Worm (Caenorhabditis elegans) whole organism, L3 larva: ENCODE measurements around the gene clec-233.

Experiments
- R02D3.7 ChIP-seq: fragments of 150-350 bp; optimal IDR thresholded peaks from 2 replicates; lab custom pipeline; 2014; ENCODE audit warnings: missing biosample characterization, missing genetic modification characterization
- ZK546.5 ChIP-seq: sonication (generic microtip); optimal IDR thresholded peaks from 2 replicates; lab custom pipeline; 2017; ENCODE audit warnings: missing biosample characterization, missing genetic modification characterization
- ama-1 ChIP-seq: fragments of 150-350 bp; optimal IDR thresholded peaks from 2 replicates; lab custom pipeline; 2018
- ceh-9 ChIP-seq: sonication (generic microtip); optimal IDR thresholded peaks from 2 replicates; lab custom pipeline; 2018; ENCODE audit warnings: missing biosample characterization, missing genetic modification characterization
- daf-12 ChIP-seq: fragments of 150-350 bp; optimal IDR thresholded peaks from 2 replicates; lab custom pipeline; 2014; ENCODE audit warnings: missing biosample characterization, missing genetic modification reagents, missing genetic modification characterization
- egl-27 ChIP-seq: sonication (generic microtip); optimal IDR thresholded peaks from 4 replicates; lab custom pipeline; 2017; ENCODE audit warnings: missing biosample characterization, missing genetic modification reagents, missing genetic modification characterization
- elt-2 ChIP-seq: sonication (generic microtip); optimal IDR thresholded peaks from 2 replicates; lab custom pipeline; 2016; ENCODE audit warnings: missing genetic modification reagents, mild to moderate bottlenecking, missing genetic modification characterization, missing compliant biosample characterization
- elt-3 ChIP-seq, 3 experiments: fragments of 150-350 bp in 1 of 3; sonication (generic microtip) in 2 of 3; optimal IDR thresholded peaks; 2 replicates in 2 of 3; 4 replicates in 1 of 3; lab custom pipeline; 2014 to 2017; ENCODE audit warnings: missing biosample characterization in 3 of 3, missing genetic modification characterization in 3 of 3
- eor-1 ChIP-seq, 2 experiments: fragments of 150-350 bp; optimal IDR thresholded peaks; 2 replicates each; lab custom pipeline; 2014 to 2018; ENCODE audit warnings: missing biosample characterization in 2 of 2, missing genetic modification characterization in 2 of 2
- fkh-10 ChIP-seq: sonication (generic microtip); optimal IDR thresholded peaks from 2 replicates; lab custom pipeline; 2017; ENCODE audit warnings: missing biosample characterization, missing genetic modification reagents, missing genetic modification characterization
- fkh-2 ChIP-seq: fragments of 150-350 bp; optimal IDR thresholded peaks from 2 replicates; lab custom pipeline; 2014; ENCODE audit warnings: missing biosample characterization, missing genetic modification reagents, missing genetic modification characterization
- hmg-11 ChIP-seq: sonication (generic microtip); optimal IDR thresholded peaks from 2 replicates; lab custom pipeline; 2016; ENCODE audit warnings: missing genetic modification characterization, missing compliant biosample characterization
- jun-1 ChIP-seq: fragments of 150-350 bp; optimal IDR thresholded peaks from 2 replicates; lab custom pipeline; 2014; ENCODE audit warnings: missing biosample characterization, missing genetic modification reagents, missing genetic modification characterization
- lin-15B ChIP-seq: fragments of 150-350 bp; optimal IDR thresholded peaks from 2 replicates; lab custom pipeline; 2014; ENCODE audit warnings: missing biosample characterization, missing genetic modification characterization
- lin-39 ChIP-seq: fragments of 150-350 bp; optimal IDR thresholded peaks from 2 replicates; lab custom pipeline; 2018; ENCODE audit warnings: missing biosample characterization, missing genetic modification reagents, missing genetic modification characterization
- lsy-12 ChIP-seq: sonication (generic microtip); optimal IDR thresholded peaks from 2 replicates; lab custom pipeline; 2016; ENCODE audit warnings: mild to moderate bottlenecking, missing genetic modification characterization, missing compliant biosample characterization
- mdl-1 ChIP-seq: fragments of 150-350 bp; optimal IDR thresholded peaks from 2 replicates; lab custom pipeline; 2014; ENCODE audit warnings: missing biosample characterization, missing genetic modification characterization
- nfya-1 ChIP-seq: sonication (generic microtip); optimal IDR thresholded peaks from 2 replicates; lab custom pipeline; 2017; ENCODE audit warnings: missing genetic modification characterization, mild to moderate bottlenecking, missing compliant biosample characterization, antibody characterized with exemption, moderate library complexity; ENCODE audit not compliant: insufficient read depth
- nhr-11 ChIP-seq: fragments of 150-350 bp; optimal IDR thresholded peaks from 2 replicates; lab custom pipeline; 2014; ENCODE audit warnings: missing biosample characterization, missing genetic modification characterization
- nhr-12 ChIP-seq: fragments of 150-350 bp; optimal IDR thresholded peaks from 2 replicates; lab custom pipeline; 2014; ENCODE audit warnings: missing biosample characterization, missing genetic modification characterization
- nhr-237 ChIP-seq: fragments of 150-350 bp; optimal IDR thresholded peaks from 2 replicates; lab custom pipeline; 2014; ENCODE audit warnings: missing biosample characterization, missing genetic modification characterization
- nhr-25 ChIP-seq: sonication (generic microtip); optimal IDR thresholded peaks from 2 replicates; lab custom pipeline; 2017; ENCODE audit warnings: missing biosample characterization, missing genetic modification characterization
- nhr-43 ChIP-seq: sonication (generic microtip); optimal IDR thresholded peaks from 2 replicates; lab custom pipeline; 2016; ENCODE audit warnings: mild to moderate bottlenecking, missing genetic modification characterization, missing compliant biosample characterization; ENCODE audit not compliant: poor library complexity, severe bottlenecking
- nhr-76 ChIP-seq: fragments of 150-350 bp; sonication (generic microtip); optimal IDR thresholded peaks from 5 replicates; lab custom pipeline; 2014; ENCODE audit warnings: missing biosample characterization, missing genetic modification characterization
- pha-4 ChIP-seq: fragments of 150-350 bp; optimal IDR thresholded peaks from 2 replicates; lab custom pipeline; 2014; ENCODE audit warnings: missing biosample characterization, missing genetic modification reagents, missing genetic modification characterization
- sea-2 ChIP-seq: fragments of 150-350 bp; sonication (generic microtip); optimal IDR thresholded peaks from 4 replicates; lab custom pipeline; 2014; ENCODE audit warnings: missing biosample characterization, missing genetic modification reagents, missing genetic modification characterization
- skn-1 ChIP-seq: fragments of 150-350 bp; optimal IDR thresholded peaks from 2 replicates; lab custom pipeline; 2014; ENCODE audit warnings: missing biosample characterization, missing genetic modification characterization
- snpc-4 ChIP-seq: fragments of 150-350 bp; optimal IDR thresholded peaks from 2 replicates; lab custom pipeline; 2014; ENCODE audit warnings: missing biosample characterization, missing genetic modification characterization
- tbx-2 ChIP-seq: sonication (generic microtip); optimal IDR thresholded peaks from 2 replicates; lab custom pipeline; 2016; ENCODE audit warnings: mild to moderate bottlenecking, missing genetic modification characterization, missing compliant biosample characterization
- unc-39 ChIP-seq: sonication (generic microtip); optimal IDR thresholded peaks from 4 replicates; lab custom pipeline; 2017; ENCODE audit warnings: missing biosample characterization, missing genetic modification characterization
- unc-62 ChIP-seq: fragments of 150-350 bp; sonication (generic microtip); optimal IDR thresholded peaks from 4 replicates; lab custom pipeline; 2014; ENCODE audit warnings: missing biosample characterization, missing genetic modification reagents, missing genetic modification characterization
- zag-1 ChIP-seq: fragments of 150-350 bp; optimal IDR thresholded peaks from 2 replicates; lab custom pipeline; 2014; ENCODE audit warnings: missing biosample characterization, missing genetic modification characterization
- ztf-11 ChIP-seq: fragments of 150-350 bp; optimal IDR thresholded peaks from 2 replicates; lab custom pipeline; 2014; ENCODE audit warnings: missing biosample characterization, missing genetic modification characterization
- ztf-4 ChIP-seq: fragments of 150-350 bp; optimal IDR thresholded peaks from 2 replicates; lab custom pipeline; 2014; ENCODE audit warnings: missing biosample characterization, missing genetic modification characterization

The clec-233 gene

ce11 chrV:16235135-16235534, 1.4 kb downstream of the clec-233 start, which contains the start of gene F21H7.3:
Gene F21H7.3, minus strand, starts transcription at chrV:16235235.
- TF ChIP-seq nhr-43 (tag; lab: Kevin White, UChicago) (no peak), skn-1 (tag; lab: Kevin White, UChicago) (no peak), sea-2 (GFP tag; lab: Kevin White, UChicago) (no peak), nhr-25 (tag; lab: Kevin White, UChicago) (no peak), R02D3.7 (tag; lab: Kevin White, UChicago) (no peak), ama-1 (no peak), lin-15B (tag; lab: Kevin White, UChicago) (no peak), jun-1 (tag; lab: Kevin White, UChicago) (no peak), fkh-2 (tag; lab: Kevin White, UChicago) (no peak), elt-2 (tag; lab: Kevin White, UChicago) (no peak), nhr-11 (tag; lab: Kevin White, UChicago) (no peak), elt-3 (tag; optimal IDR thresholded peaks at IDR 0.05; lab: Kevin White, UChicago) (no peak), lsy-12 (tag; lab: Kevin White, UChicago) (no peak)

ce11 chrV:16235647-16236046, 1.9 kb downstream of the clec-233 start, which contains the start of gene srh-98:
Gene srh-98, minus strand, starts transcription at chrV:16235747.
- no peak for TF ChIP-seq elt-3 (tag; optimal IDR thresholded peaks at IDR 0.05; lab: Kevin White, UChicago)
- no peak for TF ChIP-seq ama-1
- TF ChIP-seq sea-2 (GFP tag; lab: Kevin White, UChicago) = no peak
- TF ChIP-seq egl-27 (tag; lab: Kevin White, UChicago) = no peak
- TF ChIP-seq tbx-2 = no peak
- TF ChIP-seq zag-1 (tag; lab: Kevin White, UChicago) = no peak
- TF ChIP-seq eor-1 (tag; optimal IDR thresholded peaks at IDR 0.05; lab: Kevin White, UChicago) = no peak
- no peak for TF ChIP-seq ceh-9 (tag; lab: Kevin White, UChicago)
- TF ChIP-seq nhr-76 (tag; lab: Kevin White, UChicago) = no peak
- TF ChIP-seq elt-2 (tag; lab: Kevin White, UChicago) = no peak
- TF ChIP-seq, all 47 proteins: peak for 0

- TF ChIP-seq unc-62 (GFP tag; lab: Kevin White, UChicago) (no peak), nhr-237 (tag; lab: Kevin White, UChicago) (no peak), lsy-12 (tag; lab: Kevin White, UChicago) (no peak), nhr-43 (tag; lab: Kevin White, UChicago) (no peak), ztf-11 (no peak), ztf-4 (tag; lab: Kevin White, UChicago) (no peak), mdl-1 (tag; lab: Kevin White, UChicago) (no peak), egl-27 (tag; lab: Kevin White, UChicago) (no peak), ZK546.5 (tag; lab: Kevin White, UChicago) (no peak), unc-39 (tag; lab: Kevin White, UChicago) (no peak), hmg-11 (tag; lab: Kevin White, UChicago) (no peak), pha-4 (tag; lab: Kevin White, UChicago) (no peak), nhr-11 (tag; lab: Kevin White, UChicago) (no peak), nhr-12 (tag; lab: Kevin White, UChicago) (no peak), sea-2 (GFP tag; lab: Kevin White, UChicago) (no peak), fkh-10 (GFP tag; lab: Kevin White, UChicago) (no peak), snpc-4 (tag; lab: Kevin White, UChicago) (no peak), ceh-9 (tag; lab: Kevin White, UChicago) (no peak)
Observed at ce11 chrV:16237223-16237622, 3.5 kb downstream of the clec-233 start, which contains the start of gene F21H7.5. Gene F21H7.5, plus strand, starts transcription at chrV:16237523.

ce11 chrV:16244078-16244477, 10.4 kb downstream of the clec-233 start, which contains the start of gene srh-104:
Gene srh-104, minus strand, starts transcription at chrV:16244178.
- TF ChIP-seq daf-12 (tag; lab: Kevin White, UChicago) (no peak), ztf-4 (tag; lab: Kevin White, UChicago) (no peak)
- TF ChIP-seq, all 47 proteins: peak for 0

ce11 chrV:16246579-16246978, 12.9 kb downstream of the clec-233 start, which contains the start of gene srh-95:
Gene srh-95, plus strand, starts transcription at chrV:16246879.
- TF ChIP-seq fkh-10 (GFP tag; lab: Kevin White, UChicago) (no peak), snpc-4 (tag; lab: Kevin White, UChicago) (no peak), nfya-1 (tag; lab: Kevin White, UChicago) (no peak), daf-12 (tag; lab: Kevin White, UChicago) (no peak), nhr-25 (tag; lab: Kevin White, UChicago) (no peak), lin-39 (tag; lab: Kevin White, UChicago) (no peak), nhr-12 (tag; lab: Kevin White, UChicago) (no peak)
